Fruit fly (Drosophila melanogaster): ENCODE results near the gene CG9147.

The CG9147 gene

dm6 chr2L:6109313-6109847, 43.6 kb downstream of the CG9147 start:
- TF ChIP-seq cnc (optimal IDR thresholded peaks at IDR 0.05) (no peak), CG5204 (GFP tag; optimal IDR thresholded peaks at IDR 0.05) (no peak), bab1 (GFP tag; optimal IDR thresholded peaks at IDR 0.05) (no peak), CG11617 (GFP tag; optimal IDR thresholded peaks at IDR 0.05) (no peak), Hr96 (GFP tag; optimal IDR thresholded peaks at IDR 0.05) (no peak), toe (GFP tag; optimal IDR thresholded peaks at IDR 0.05) (no peak)

- TF ChIP-seq Mnt (GFP tag; optimal IDR thresholded peaks at IDR 0.05) (no peak), kay (GFP tag; ENCODE audit: borderline replicate concordance) (peak; percentile 66)
Measured at dm6 chr2L:6110781-6111180, 45.0 kb downstream of the CG9147 start.
